Worm (Caenorhabditis elegans) whole organism, L4/young adult: Measurements from ENCODE around the gene rpl-32.

Source experiments
- W03F9.2 ChIP-seq: fragments of 150-350 bp; optimal IDR thresholded peaks from 2 replicates; lab custom pipeline; 2014; ENCODE audit warnings: missing biosample characterization, missing genetic modification characterization
- dao-5 ChIP-seq: sonication (generic microtip); optimal IDR thresholded peaks from 2 replicates; lab custom pipeline; 2016; ENCODE audit warnings: missing genotype, missing genetic modification characterization, moderate library complexity, missing compliant biosample characterization
- him-1 ChIP-seq: sonication (generic microtip); optimal IDR thresholded peaks from 2 replicates; lab custom pipeline; 2016; ENCODE audit warnings: missing genotype, missing genetic modification reagents, missing genetic modification characterization, missing compliant biosample characterization

The rpl-32 gene

ce11 chrII:9057035-9057668 lies at the start of gene rpl-32:
Gene rpl-32, minus strand, starts transcription at chrII:9057085.
- TF ChIP-seq W03F9.2: peak; percentile 90
- TF ChIP-seq dao-5: no peak
- peak; percentile 41 for TF ChIP-seq him-1 (tag; lab: Kevin White, UChicago)

- no peak for TF ChIP-seq him-1 (tag; lab: Kevin White, UChicago)
- no peak for TF ChIP-seq dao-5
- TF ChIP-seq W03F9.2: no peak
These were observed 43.9 kb upstream of the rpl-32 start, which contains the start of gene T24H10.5 for ce11 chrII:9100798-9101197. Gene T24H10.5, plus strand, starts transcription at chrII:9101098.

ce11 chrII:9099017-9099416 lies 42.1 kb upstream of the rpl-32 start, which contains the start of gene T24H10.1:
Gene T24H10.1, plus strand, starts transcription at chrII:9099371.
- TF ChIP-seq W03F9.2 (peak; percentile 36), him-1 (tag; lab: Kevin White, UChicago) (peak; percentile 45), dao-5 (no peak)

- TF ChIP-seq him-1 (tag; lab: Kevin White, UChicago) (no peak), W03F9.2 (no peak), dao-5 (no peak)
These were observed 41.6 kb upstream of the rpl-32 start, which contains the start of gene clh-5 for ce11 chrII:9098505-9098904. Gene clh-5, minus strand, starts transcription at chrII:9098605.

ce11 chrII:9097302-9097701 lies 40.4 kb upstream of the rpl-32 start:
- TF ChIP-seq him-1 (tag; lab: Kevin White, UChicago) (no peak), W03F9.2 (no peak), dao-5 (no peak)

- TF ChIP-seq dao-5 (no peak), him-1 (tag; lab: Kevin White, UChicago) (no peak), W03F9.2 (peak; percentile 42)
These were observed 37.4 kb upstream of the rpl-32 start for ce11 chrII:9094247-9094790.

- TF ChIP-seq him-1 (tag; lab: Kevin White, UChicago) (no peak), W03F9.2 (no peak), dao-5 (no peak)
These were observed 36.7 kb upstream of the rpl-32 start, which contains the start of gene C07H4.1 for ce11 chrII:9093584-9093983. Gene C07H4.1, minus strand, starts transcription at chrII:9093684.

ce11 chrII:9092910-9093309 lies 36.0 kb upstream of the rpl-32 start:
- TF ChIP-seq him-1 (tag; lab: Kevin White, UChicago): no peak
- no peak for TF ChIP-seq dao-5
- no peak for TF ChIP-seq W03F9.2

- TF ChIP-seq him-1 (tag; lab: Kevin White, UChicago): no peak
- no peak for TF ChIP-seq dao-5
- no peak for TF ChIP-seq W03F9.2
These were observed 29.4 kb upstream of the rpl-32 start, which contains the start of gene hlh-3 for ce11 chrII:9086308-9086707. Gene hlh-3, plus strand, starts transcription at chrII:9086608.

- TF ChIP-seq dao-5 (no peak), him-1 (tag; lab: Kevin White, UChicago) (no peak), W03F9.2 (no peak)
These were observed 26.2 kb upstream of the rpl-32 start, which contains the start of gene sysm-1 for ce11 chrII:9083093-9083492. Gene sysm-1, minus strand, starts transcription at chrII:9083193.

- TF ChIP-seq dao-5 (no peak), him-1 (tag; lab: Kevin White, UChicago) (no peak), W03F9.2 (no peak)
These were observed 21.5 kb upstream of the rpl-32 start for ce11 chrII:9078351-9078750.

- TF ChIP-seq dao-5: no peak
- no peak for TF ChIP-seq W03F9.2
- TF ChIP-seq him-1 (tag; lab: Kevin White, UChicago): no peak
These were observed 19.4 kb upstream of the rpl-32 start for ce11 chrII:9076098-9076879.

- no peak for TF ChIP-seq W03F9.2
- TF ChIP-seq him-1 (tag; lab: Kevin White, UChicago): no peak
- TF ChIP-seq dao-5: no peak
These were observed 17.6 kb upstream of the rpl-32 start for ce11 chrII:9074492-9074891.

- TF ChIP-seq him-1 (tag; lab: Kevin White, UChicago): no peak
- no peak for TF ChIP-seq dao-5
- no peak for TF ChIP-seq W03F9.2
These were observed 15.9 kb upstream of the rpl-32 start for ce11 chrII:9072769-9073168.

- TF ChIP-seq W03F9.2 (no peak), dao-5 (no peak), him-1 (tag; lab: Kevin White, UChicago) (no peak)
These were observed 13.9 kb upstream of the rpl-32 start, which contains the start of gene T24B8.4 for ce11 chrII:9070740-9071139. Gene T24B8.4, minus strand, starts transcription at chrII:9070840.
